Worm (Caenorhabditis elegans): ENCODE measurements around the gene C45B11.8.

DNA sequence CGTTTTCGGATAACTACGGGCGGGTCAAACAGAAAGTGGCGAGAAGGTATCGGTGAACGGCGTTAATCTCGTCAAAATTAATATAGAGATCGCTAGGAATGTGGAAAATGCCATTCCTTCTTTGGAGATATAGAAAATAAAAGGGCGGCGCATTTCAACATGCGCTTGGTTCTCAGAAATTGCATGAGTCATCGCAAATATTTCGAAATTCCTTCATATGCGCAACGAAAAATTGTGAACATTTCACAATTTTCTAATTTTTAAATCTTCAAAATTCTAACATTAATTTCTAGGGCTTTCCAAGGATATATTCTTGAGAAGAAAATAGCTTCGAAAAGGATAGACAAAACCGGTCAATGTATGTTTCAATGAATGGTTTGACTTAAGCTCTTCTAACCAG lies 38.3 kb downstream of the C45B11.8 start:
- TF ChIP-seq ceh-9 (tag; optimal IDR thresholded peaks at IDR 0.05) = no peak
- no peak for TF ChIP-seq fkh-10 (GFP tag; optimal IDR thresholded peaks at IDR 0.05)
- TF ChIP-seq ama-1 (optimal IDR thresholded peaks at IDR 0.05) = no peak
- TF ChIP-seq unc-42 (tag; optimal IDR thresholded peaks at IDR 0.05) = no peak
- no peak for TF ChIP-seq unc-86 (tag; optimal IDR thresholded peaks at IDR 0.05)
- TF ChIP-seq ceh-22 (tag; optimal IDR thresholded peaks at IDR 0.05) = no peak
- no peak for TF ChIP-seq hlh-13 (GFP tag; optimal IDR thresholded peaks at IDR 0.05)
- TF ChIP-seq elt-2 (tag; optimal IDR thresholded peaks at IDR 0.05) = no peak
- no peak for TF ChIP-seq hlh-30 (tag; optimal IDR thresholded peaks at IDR 0.05; ENCODE audit: insufficient read depth)
- TF ChIP-seq madf-2 (tag; optimal IDR thresholded peaks at IDR 0.05) = no peak
- no peak for TF ChIP-seq lim-6 (tag; optimal IDR thresholded peaks at IDR 0.05)
- no peak for TF ChIP-seq ceh-45 (GFP tag; IDR thresholded peaks at IDR 0.05)
